Worm (Caenorhabditis elegans): ENCODE measurements around the gene mpc-1.

DNA sequence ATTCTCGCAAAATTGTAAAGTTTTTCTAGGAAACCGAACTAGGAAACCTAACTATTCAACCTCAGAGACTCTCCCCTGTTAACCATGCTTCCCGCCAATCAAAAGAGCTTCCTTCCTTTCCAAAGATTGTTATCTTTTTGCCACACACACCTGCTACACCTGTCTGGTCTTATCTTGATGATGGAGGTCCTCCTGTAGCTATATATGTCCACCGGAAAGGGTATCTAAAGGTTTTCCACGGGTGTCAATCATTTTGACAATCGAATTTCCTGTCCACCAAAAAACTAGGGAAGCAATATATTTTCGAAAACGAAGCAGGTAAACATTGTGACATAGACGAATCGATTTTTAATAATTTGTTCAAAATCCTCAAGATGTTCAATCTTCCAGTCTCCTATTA lies 40.5 kb downstream of the mpc-1 start:
- TF ChIP-seq ceh-79 (tag; optimal IDR thresholded peaks at IDR 0.05) = no peak
- TF ChIP-seq somi-1 (GFP tag; optimal IDR thresholded peaks at IDR 0.05) = no peak
- no peak for TF ChIP-seq F10E7.11 (tag; optimal IDR thresholded peaks at IDR 0.05)
- no peak for TF ChIP-seq B0035.1 (tag; optimal IDR thresholded peaks at IDR 0.05)
- no peak for TF ChIP-seq lir-1 (GFP tag; conservative IDR thresholded peaks at IDR 0.05)
- no peak for TF ChIP-seq attf-6 (GFP tag; IDR thresholded peaks at IDR 0.05)
- TF ChIP-seq dpff-1 (tag; optimal IDR thresholded peaks at IDR 0.05) = no peak

Data from whole organism, young adult.